Worm (Caenorhabditis elegans): ENCODE results near the gene mec-12.

The mec-12 gene

DNA sequence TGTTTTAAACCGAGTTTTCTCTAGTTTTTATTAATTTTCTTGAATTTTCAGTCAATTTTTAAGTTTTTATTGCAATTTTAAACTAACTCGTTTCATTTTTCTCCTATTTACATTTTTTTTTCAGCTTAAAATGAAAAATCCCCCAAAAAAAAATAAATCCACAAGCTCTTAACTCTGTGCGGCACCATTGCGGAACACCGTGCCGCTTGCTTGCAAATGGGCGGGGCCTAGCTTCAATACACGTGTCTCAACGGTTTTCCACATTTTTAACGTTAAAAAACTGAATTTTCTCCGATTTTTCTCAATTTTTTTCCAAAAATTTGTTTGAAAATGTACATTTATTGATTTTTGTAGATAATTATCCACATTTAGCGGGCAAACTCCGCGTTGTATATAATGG is 36.0 kb upstream of the mec-12 start, which contains the start of gene R148.3 (continued):
- TF ChIP-seq let-526 (GFP tag; IDR thresholded peaks at IDR 0.05): no peak
- peak; percentile 58 for TF ChIP-seq mcd-1 (GFP tag; IDR thresholded peaks at IDR 0.05)
- TF ChIP-seq attf-3 (GFP tag; conservative IDR thresholded peaks at IDR 0.05): no peak
- no peak for TF ChIP-seq aptf-3 (GFP tag; IDR thresholded peaks at IDR 0.05)
- TF ChIP-seq zfh-2 (GFP tag; conservative IDR thresholded peaks at IDR 0.05): no peak
- TF ChIP-seq snpc-4 (GFP tag; optimal IDR thresholded peaks at IDR 0.05): no peak
- peak in 2 of 4 experiments; percentile 22 to 29 for TF ChIP-seq snpc-4 (tag; optimal IDR thresholded peaks at IDR 0.05)
- no peak for TF ChIP-seq bed-2 (GFP tag; IDR thresholded peaks at IDR 0.05)
- TF ChIP-seq madf-3 (GFP tag; IDR thresholded peaks at IDR 0.05): no peak
- no peak for TF ChIP-seq cebp-1 (GFP tag; IDR thresholded peaks at IDR 0.05)
- TF ChIP-seq cebp-1 (tag; optimal IDR thresholded peaks at IDR 0.05): peak; percentile 38
- peak; percentile 28; the same call in 1 of the 2 replicates for TF ChIP-seq dox-1 (GFP tag; IDR thresholded peaks at IDR 0.05)
- peak; percentile 75 for TF ChIP-seq C06A6.2 (GFP tag; conservative IDR thresholded peaks at IDR 0.05)
- no peak for TF ChIP-seq him-1 (tag; optimal IDR thresholded peaks at IDR 0.05)
- no peak for TF ChIP-seq B0336.3 (GFP tag; IDR thresholded peaks at IDR 0.05)
- no peak for TF ChIP-seq lir-1 (GFP tag; conservative IDR thresholded peaks at IDR 0.05)
- no peak for TF ChIP-seq T07F8.4 (tag; optimal IDR thresholded peaks at IDR 0.05)
- no peak for TF ChIP-seq ztf-28 (GFP tag; IDR thresholded peaks at IDR 0.05)
- no peak for TF ChIP-seq hlh-12 (tag; optimal IDR thresholded peaks at IDR 0.05)
- TF ChIP-seq nhr-27 (tag; optimal IDR thresholded peaks at IDR 0.05): no peak
- no peak for TF ChIP-seq nhr-80 (tag; optimal IDR thresholded peaks at IDR 0.05)
- TF ChIP-seq Y67H2A.10 (GFP tag; conservative IDR thresholded peaks at IDR 0.05): no peak; the same call in 1 of the 2 replicates
- peak; percentile 92 to 96 for TF ChIP-seq let-607 (tag; optimal IDR thresholded peaks at IDR 0.05)
- TF ChIP-seq nhr-90 (tag; optimal IDR thresholded peaks at IDR 0.05): no peak
- no peak for TF ChIP-seq tbx-9 (tag; optimal IDR thresholded peaks at IDR 0.05; ENCODE audit: borderline replicate concordance)
- no peak for TF ChIP-seq nhr-179 (tag; optimal IDR thresholded peaks at IDR 0.05)
- TF ChIP-seq F57C9.4 (tag; optimal IDR thresholded peaks at IDR 0.05): no peak
- TF ChIP-seq chd-7 (tag; optimal IDR thresholded peaks at IDR 0.05): no peak
- no peak for TF ChIP-seq tlf-1 (GFP tag; optimal IDR thresholded peaks at IDR 0.05)
- TF ChIP-seq pbrm-1 (GFP tag; IDR thresholded peaks at IDR 0.05): peak; percentile 44; the same call in 1 of the 2 replicates
- no peak for TF ChIP-seq ekl-4 (GFP tag; IDR thresholded peaks at IDR 0.05)
- TF ChIP-seq attf-5 (GFP tag; optimal IDR thresholded peaks at IDR 0.05): no peak
- peak; percentile 73 for TF ChIP-seq ztf-18 (tag; optimal IDR thresholded peaks at IDR 0.05)
- TF ChIP-seq mes-4 (tag; optimal IDR thresholded peaks at IDR 0.05): no peak
- TF ChIP-seq aptf-2 (GFP tag; conservative IDR thresholded peaks at IDR 0.05): no peak

- TF ChIP-seq lsy-27 (tag; optimal IDR thresholded peaks at IDR 0.05; ENCODE audit: borderline replicate concordance, insufficient read depth) (no peak), Y56A3A.18 (GFP tag; IDR thresholded peaks at IDR 0.05) (no peak), dpl-1 (GFP tag; optimal IDR thresholded peaks at IDR 0.05) (peak; percentile 51), madf-8 (GFP tag; conservative IDR thresholded peaks at IDR 0.05) (peak; percentile 89), xnd-1 (tag; optimal IDR thresholded peaks at IDR 0.05) (peak; percentile 96), ekl-4 (GFP tag; IDR thresholded peaks at IDR 0.05) (0 out of 2 replicates have a peak, but pooled peaks have one; percentile 32), tbp1 (GFP tag; optimal IDR thresholded peaks at IDR 0.05) (peak; percentile 54), F10E7.11 (tag; optimal IDR thresholded peaks at IDR 0.05) (no peak), D2030.7 (GFP tag; IDR thresholded peaks at IDR 0.05) (peak; percentile 87), snpc-3.4 (tag; optimal IDR thresholded peaks at IDR 0.05) (peak; percentile 58), dox-1 (GFP tag; IDR thresholded peaks at IDR 0.05) (peak; percentile 73), ztf-28 (GFP tag; IDR thresholded peaks at IDR 0.05) (no peak), repo-1 (tag; optimal IDR thresholded peaks at IDR 0.05) (no peak), ztf-18 (tag; optimal IDR thresholded peaks at IDR 0.05) (peak; percentile 52), Y67H2A.10 (GFP tag; conservative IDR thresholded peaks at IDR 0.05) (no peak), lsl-1 (GFP tag; optimal IDR thresholded peaks at IDR 0.05) (peak; percentile 98), lin-54 (GFP tag; optimal IDR thresholded peaks at IDR 0.05) (peak; percentile 67), pbrm-1 (GFP tag; IDR thresholded peaks at IDR 0.05) (peak; percentile 61; the same call in 1 of the 2 replicates), rcor-1 (GFP tag; IDR thresholded peaks at IDR 0.05) (0 out of 2 replicates have a peak, but pooled peaks have one; percentile 25), efl-1 (GFP tag; optimal IDR thresholded peaks at IDR 0.05) (peak; percentile 72), him-1 (tag; optimal IDR thresholded peaks at IDR 0.05) (peak; percentile 39)
Observed at ce11 chrIII:3171382-3171781, 32.3 kb upstream of the mec-12 start, which contains the start of gene R148.4. Gene R148.4 (plus strand): TSS chrIII:3171592.

Measured in whole organism, young adult.